Worm (Caenorhabditis elegans): ENCODE measurements around the gene rsp-8.

Gene rsp-8

ce11 chrIII:11833449-11833848 lies 7.2 kb downstream of the rsp-8 start (continued):
- no peak for TF ChIP-seq tlf-1 (GFP tag; optimal IDR thresholded peaks at IDR 0.05)

- TF ChIP-seq attf-5 (GFP tag; optimal IDR thresholded peaks at IDR 0.05) (no peak), nhr-27 (tag; optimal IDR thresholded peaks at IDR 0.05) (no peak), him-1 (tag; optimal IDR thresholded peaks at IDR 0.05) (no peak), cebp-1 (GFP tag; IDR thresholded peaks at IDR 0.05) (0 out of 2 replicates have a peak, but pooled peaks have one; percentile 31), cebp-1 (tag; optimal IDR thresholded peaks at IDR 0.05) (peak; percentile 81), unc-62 (GFP tag; optimal IDR thresholded peaks at IDR 0.05) (no peak), lsl-1 (GFP tag; optimal IDR thresholded peaks at IDR 0.05) (no peak), lin-35 (GFP tag; optimal IDR thresholded peaks at IDR 0.05) (no peak), sdz-38 (tag; optimal IDR thresholded peaks at IDR 0.05) (no peak), Y95B8A.8 (GFP tag; IDR thresholded peaks at IDR 0.05) (0 out of 2 replicates have a peak, but pooled peaks have one; percentile 35), snpc-4 (GFP tag; optimal IDR thresholded peaks at IDR 0.05) (no peak), snpc-4 (tag; optimal IDR thresholded peaks at IDR 0.05) (no peak), tbp1 (GFP tag; optimal IDR thresholded peaks at IDR 0.05) (peak; percentile 6), aptf-2 (GFP tag; conservative IDR thresholded peaks at IDR 0.05) (no peak), die-1 (tag; optimal IDR thresholded peaks at IDR 0.05) (no peak), nfya-2 (GFP tag; IDR thresholded peaks at IDR 0.05) (no peak), attf-3 (GFP tag; conservative IDR thresholded peaks at IDR 0.05) (no peak), lin-54 (GFP tag; optimal IDR thresholded peaks at IDR 0.05) (no peak), sptf-2 (GFP tag; optimal IDR thresholded peaks at IDR 0.05) (no peak), lir-1 (GFP tag; conservative IDR thresholded peaks at IDR 0.05) (no peak), ceh-100 (GFP tag; IDR thresholded peaks at IDR 0.05) (peak; percentile 54), hmg-20 (GFP tag; IDR thresholded peaks at IDR 0.05) (0 out of 2 replicates have a peak, but pooled peaks have one; percentile 23), bed-2 (GFP tag; IDR thresholded peaks at IDR 0.05) (no peak), hlh-12 (tag; optimal IDR thresholded peaks at IDR 0.05) (no peak), tbx-9 (tag; optimal IDR thresholded peaks at IDR 0.05; ENCODE audit: borderline replicate concordance) (no peak), ZK185.1 (tag; optimal IDR thresholded peaks at IDR 0.05; ENCODE audit: poor library complexity, severe bottlenecking) (no peak), B0336.3 (GFP tag; IDR thresholded peaks at IDR 0.05) (no peak), nhr-120 (GFP tag; IDR thresholded peaks at IDR 0.05) (no peak), egl-44 (GFP tag; IDR thresholded peaks at IDR 0.05) (no peak), aptf-3 (GFP tag; IDR thresholded peaks at IDR 0.05) (no peak), F55B11.4 (tag; optimal IDR thresholded peaks at IDR 0.05; ENCODE audit: borderline replicate concordance, insufficient read depth) (no peak), K12H6.12 (tag; optimal IDR thresholded peaks at IDR 0.05) (peak; percentile 37), atf-7 (tag; optimal IDR thresholded peaks at IDR 0.05) (peak; percentile 63), bed-1 (GFP tag; IDR thresholded peaks at IDR 0.05) (no peak), F49E8.2 (tag; optimal IDR thresholded peaks at IDR 0.05; ENCODE audit: insufficient read depth) (no peak), F37B4.10 (GFP tag; IDR thresholded peaks at IDR 0.05) (no peak), B0019.2 (GFP tag; conservative IDR thresholded peaks at IDR 0.05) (no peak), F22D6.2 (tag; optimal IDR thresholded peaks at IDR 0.05) (no peak), B0035.1 (tag; optimal IDR thresholded peaks at IDR 0.05) (no peak), T07F8.4 (tag; optimal IDR thresholded peaks at IDR 0.05) (no peak), nfyb-1 (GFP tag; IDR thresholded peaks at IDR 0.05) (peak; percentile 38; the same call in 1 of the 2 replicates), chd-7 (tag; optimal IDR thresholded peaks at IDR 0.05) (no peak), K11D2.4 (GFP tag; IDR thresholded peaks at IDR 0.05) (no peak), F39B2.1 (GFP tag; IDR thresholded peaks at IDR 0.05) (no peak), dpl-1 (GFP tag; optimal IDR thresholded peaks at IDR 0.05) (no peak), snpc-1.3 (tag; optimal IDR thresholded peaks at IDR 0.05; ENCODE audit: insufficient read depth) (no peak), ztf-26 (tag; optimal IDR thresholded peaks at IDR 0.05) (no peak)
Measured at ce11 chrIII:11834168-11834567, 8.0 kb downstream of the rsp-8 start.

All from whole organism, young adult.